Worm (Caenorhabditis elegans) whole organism, L4/young adult: ENCODE data around the gene T02G5.7.

Experiments
- W03F9.2 ChIP-seq: fragments of 150-350 bp; optimal IDR thresholded peaks from 2 replicates; lab custom pipeline; 2014; ENCODE audit warnings: missing biosample characterization, missing genetic modification characterization
- dao-5 ChIP-seq: sonication (generic microtip); optimal IDR thresholded peaks from 2 replicates; lab custom pipeline; 2016; ENCODE audit warnings: missing genotype, missing genetic modification characterization, moderate library complexity, missing compliant biosample characterization
- him-1 ChIP-seq: sonication (generic microtip); optimal IDR thresholded peaks from 2 replicates; lab custom pipeline; 2016; ENCODE audit warnings: missing genotype, missing genetic modification reagents, missing genetic modification characterization, missing compliant biosample characterization

T02G5.7 gene

DNA sequence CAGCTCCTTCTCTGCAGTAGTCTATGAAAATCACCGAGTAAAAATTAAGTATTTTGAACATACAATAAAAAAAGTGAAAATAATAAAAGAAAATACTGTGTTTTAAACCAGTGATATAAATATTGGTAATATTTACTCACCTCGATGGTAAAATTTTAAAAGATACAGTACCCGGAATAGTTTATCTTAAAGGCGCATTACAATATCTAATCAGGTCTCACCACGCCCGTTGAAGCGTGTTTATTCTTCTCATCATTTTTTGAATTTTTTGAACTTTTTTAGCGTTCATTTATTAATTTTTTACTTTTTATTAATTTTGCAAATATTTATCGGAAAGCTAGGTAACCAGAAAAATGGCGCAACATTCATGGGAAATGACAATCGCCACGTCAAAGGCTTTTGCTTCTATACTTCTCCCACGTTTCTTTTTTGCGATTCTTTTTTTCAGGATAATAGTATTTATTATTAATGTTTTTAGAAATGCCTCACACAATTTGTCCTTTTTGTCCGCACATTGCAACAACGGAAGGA is 46.4 kb downstream of the T02G5.7 start, which contains the start of gene F10E7.2:
TSS of gene F10E7.2 (plus strand) at position 481 of the 531 bp plus-strand sequence.
- TF ChIP-seq dao-5 (tag; lab: Kevin White, UChicago) (no peak), W03F9.2 (tag; lab: Kevin White, UChicago) (no peak), him-1 (no peak)

DNA sequence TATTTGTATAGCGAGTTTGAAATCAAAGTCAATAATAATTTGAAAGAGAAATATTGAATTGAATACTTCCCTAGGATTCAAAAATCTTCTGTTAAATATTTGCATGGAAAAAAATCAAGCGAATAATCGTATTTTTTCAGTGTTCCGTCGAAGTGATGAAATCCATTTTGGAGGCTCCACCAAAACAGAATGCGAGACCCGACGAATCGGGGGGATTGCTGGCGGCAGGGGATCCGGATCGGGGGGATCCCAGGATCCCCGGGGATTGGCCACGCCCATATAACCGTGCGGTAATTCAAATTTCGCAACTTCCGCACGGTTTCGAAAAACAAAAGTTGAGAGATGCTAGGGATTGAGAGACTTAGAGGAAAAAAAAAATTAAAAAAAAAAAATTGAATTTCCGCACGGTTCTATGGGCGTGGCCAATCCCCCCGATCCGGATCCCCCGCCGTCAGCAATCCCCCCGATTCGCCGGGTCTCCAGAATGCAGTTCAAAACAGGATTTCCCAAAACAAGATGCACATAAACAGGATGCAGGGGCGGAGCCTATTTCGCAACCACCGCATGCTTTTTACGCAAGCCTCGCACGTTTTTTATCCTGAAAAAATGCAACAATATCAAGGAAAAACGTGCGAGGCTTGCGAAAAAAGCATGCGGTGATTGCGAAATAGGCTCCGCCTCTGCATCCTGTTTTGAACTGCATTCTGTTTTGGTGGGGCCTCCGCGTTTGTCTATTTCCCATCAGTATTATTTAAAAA is 47.4 kb downstream of the T02G5.7 start, which contains the start of gene F10E7.11:
TSS of gene F10E7.11 (minus strand) at position 232 of the 758 bp plus-strand sequence.
- TF ChIP-seq him-1 (no peak), dao-5 (tag; lab: Kevin White, UChicago) (no peak), W03F9.2 (tag; lab: Kevin White, UChicago) (no peak)

DNA sequence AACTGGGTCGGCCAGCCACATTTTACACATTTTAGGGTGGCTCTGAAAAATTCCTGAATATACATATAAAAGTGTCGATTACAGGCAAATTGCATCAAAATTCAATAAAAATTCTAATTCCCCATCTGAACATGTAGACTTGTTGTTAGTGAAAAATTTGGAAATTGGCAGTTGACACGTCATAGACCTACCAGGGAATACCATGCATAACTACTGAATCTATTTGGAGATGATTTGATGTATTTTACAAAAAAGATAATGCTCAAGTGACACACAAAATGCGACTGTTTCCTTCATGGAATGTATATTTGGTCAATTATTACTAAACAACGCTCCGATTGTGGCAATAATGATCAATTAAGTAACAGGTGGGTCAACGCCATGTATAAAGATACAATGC is 51.0 kb downstream of the T02G5.7 start, which contains the start of gene F10E7.1:
TSS of gene F10E7.1 (plus strand) at position 301 of the 400 bp plus-strand sequence.
- TF ChIP-seq him-1 (no peak), W03F9.2 (tag; lab: Kevin White, UChicago) (no peak), dao-5 (tag; lab: Kevin White, UChicago) (no peak)
